Worm (Caenorhabditis elegans) whole organism, late embryonic: ENCODE results near the gene arx-6.
A peak's percentile ranks its signal among the peaks of the same experiment; 100 is the strongest.
"Not testable (repeated sequence)": the region's sequence is repeated elsewhere in the genome, so short reads cannot be mapped to it uniquely, and the experiment has no call there.

Experiments
- C08G9.2 ChIP-seq: sonication (generic microtip); optimal IDR thresholded peaks from 2 replicates; lab custom pipeline; 2016; ENCODE audit warnings: mild to moderate bottlenecking, missing genetic modification characterization, moderate library complexity, missing compliant biosample characterization
- F13H6.1 ChIP-seq: sonication (generic microtip); optimal IDR thresholded peaks from 2 replicates; lab custom pipeline; 2016; ENCODE audit warnings: missing genetic modification characterization, missing compliant biosample characterization
- K02D7.2 ChIP-seq: sonication (generic microtip); optimal IDR thresholded peaks from 2 replicates; lab custom pipeline; 2017; ENCODE audit warnings: mild to moderate bottlenecking, missing genetic modification characterization, missing compliant biosample characterization
- K09A11.1 ChIP-seq: sonication (generic microtip); optimal IDR thresholded peaks from 2 replicates; lab custom pipeline; 2017; ENCODE audit warnings: antibody characterized with exemption, mild to moderate bottlenecking, missing genetic modification characterization, missing compliant biosample characterization; ENCODE audit not compliant: insufficient read depth
- T23F11.4 ChIP-seq: fragments of 200-800 bp; sonication (Bioruptor generic); optimal IDR thresholded peaks from 2 replicates; lab custom pipeline; 2018; ENCODE audit warnings: mild to moderate bottlenecking, missing genetic modification characterization, missing compliant biosample characterization
- Y22D7AL.16 ChIP-seq: sonication (generic microtip); optimal IDR thresholded peaks from 2 replicates; lab custom pipeline; 2016; ENCODE audit warnings: missing genetic modification characterization, missing compliant biosample characterization
- ceh-2 ChIP-seq: sonication (generic microtip); optimal IDR thresholded peaks from 2 replicates; lab custom pipeline; 2016; ENCODE audit warnings: missing genotype, missing genetic modification characterization, missing compliant biosample characterization
- ceh-22 ChIP-seq: sonication (generic microtip); optimal IDR thresholded peaks from 2 replicates; lab custom pipeline; 2017; ENCODE audit warnings: missing biosample characterization, missing genetic modification characterization
- ceh-24 ChIP-seq: sonication (generic microtip); optimal IDR thresholded peaks from 2 replicates; lab custom pipeline; 2016; ENCODE audit warnings: mild to moderate bottlenecking, missing genetic modification characterization, missing compliant biosample characterization
- ceh-31 ChIP-seq: sonication (generic microtip); optimal IDR thresholded peaks from 2 replicates; lab custom pipeline; 2016; ENCODE audit warnings: missing genetic modification characterization, missing compliant biosample characterization
- ceh-45 ChIP-seq: fragments of 200-800 bp; sonication (Bioruptor generic); IDR thresholded peaks from 2 replicates; pipeline ENCODE4 v1.3.6; 2022; ENCODE audit warnings: missing genetic modification reagents, missing genetic modification characterization, missing compliant biosample characterization
- ceh-9 ChIP-seq: sonication (generic microtip); optimal IDR thresholded peaks from 2 replicates; lab custom pipeline; 2016; ENCODE audit warnings: mild to moderate bottlenecking, missing genetic modification characterization, inconsistent platforms, missing compliant biosample characterization
- elt-2 ChIP-seq: sonication (generic microtip); optimal IDR thresholded peaks from 2 replicates; lab custom pipeline; 2016; ENCODE audit warnings: missing genetic modification reagents, missing genetic modification characterization, missing compliant biosample characterization
- elt-4 ChIP-seq: sonication (generic microtip); optimal IDR thresholded peaks from 2 replicates; lab custom pipeline; 2016; ENCODE audit warnings: missing genetic modification characterization, missing compliant biosample characterization
- hlh-13 ChIP-seq: fragments of 200-800 bp; sonication (Bioruptor generic); optimal IDR thresholded peaks from 2 replicates; lab custom pipeline; 2018; ENCODE audit warnings: mild to moderate bottlenecking, missing genetic modification characterization, missing compliant biosample characterization
- hlh-15 ChIP-seq: sonication (generic microtip); optimal IDR thresholded peaks from 2 replicates; lab custom pipeline; 2016; ENCODE audit warnings: missing genetic modification characterization, missing compliant biosample characterization
- lin-11 ChIP-seq: fragments of 200-800 bp; sonication (Bioruptor generic); optimal IDR thresholded peaks from 2 replicates; lab custom pipeline; 2018; ENCODE audit warnings: mild to moderate bottlenecking, missing genetic modification characterization, missing compliant biosample characterization
- mec-3 ChIP-seq: sonication (generic microtip); optimal IDR thresholded peaks from 2 replicates; lab custom pipeline; 2016; ENCODE audit warnings: borderline replicate concordance, missing genetic modification characterization, missing compliant biosample characterization
- nfya-1 ChIP-seq: sonication (generic microtip); optimal IDR thresholded peaks from 2 replicates; lab custom pipeline; 2017; ENCODE audit warnings: missing genetic modification characterization, mild to moderate bottlenecking, missing compliant biosample characterization, antibody characterized with exemption, moderate library complexity
- nhr-11 ChIP-seq: fragments of 150-350 bp; optimal IDR thresholded peaks from 2 replicates; lab custom pipeline; 2014; ENCODE audit warnings: missing biosample characterization, missing genetic modification characterization
- nhr-232 ChIP-seq: sonication (generic microtip); optimal IDR thresholded peaks from 2 replicates; lab custom pipeline; 2016; ENCODE audit warnings: missing genetic modification characterization, missing compliant biosample characterization
- pat-9 ChIP-seq: fragments of 200-800 bp; sonication (Bioruptor generic); optimal IDR thresholded peaks from 2 replicates; lab custom pipeline; 2018; ENCODE audit warnings: mild to moderate bottlenecking, missing genetic modification characterization, moderate library complexity, missing compliant biosample characterization
- pha-4 ChIP-seq: fragments of 150-350 bp; optimal IDR thresholded peaks from 2 replicates; lab custom pipeline; 2018; ENCODE audit warnings: missing biosample characterization, missing genetic modification reagents, missing genetic modification characterization
- pqm-1 ChIP-seq: sonication (generic microtip); optimal IDR thresholded peaks from 2 replicates; lab custom pipeline; 2016; ENCODE audit warnings: missing genetic modification characterization, missing compliant biosample characterization
- pros-1 ChIP-seq: fragments of 150-350 bp; optimal IDR thresholded peaks from 2 replicates; lab custom pipeline; 2014; ENCODE audit warnings: missing biosample characterization, missing genetic modification reagents, missing genetic modification characterization
- ref-2 ChIP-seq: sonication (generic microtip); optimal IDR thresholded peaks from 2 replicates; lab custom pipeline; 2016; ENCODE audit warnings: missing genetic modification characterization, missing compliant biosample characterization
- rnt-1 ChIP-seq: sonication (generic microtip); optimal IDR thresholded peaks from 2 replicates; lab custom pipeline; 2016; ENCODE audit warnings: missing genetic modification characterization, missing compliant biosample characterization
- sdc-2 ChIP-seq: sonication (generic microtip); optimal IDR thresholded peaks from 2 replicates; lab custom pipeline; 2016; ENCODE audit warnings: missing genotype, missing genetic modification characterization, missing compliant biosample characterization
- ttx-3 ChIP-seq: sonication (generic microtip); optimal IDR thresholded peaks from 2 replicates; lab custom pipeline; 2016; ENCODE audit warnings: missing genetic modification reagents, missing genetic modification characterization, missing compliant biosample characterization
- unc-3 ChIP-seq, 2 experiments: fragments of 200-800 bp in 1 of 2; sonication (Bioruptor generic) in 1 of 2; sonication (generic microtip) in 1 of 2; conservative IDR thresholded peaks in 1 of 2; optimal IDR thresholded peaks in 1 of 2; 2 replicates each; pipeline versions ENCODE4 v1.3.6 to Lab custom; 2016 to 2022; ENCODE audit warnings: missing compliant biosample characterization in 2 of 2, missing genetic modification characterization in 2 of 2, missing genetic modification reagents in 1 of 2
- unc-42 ChIP-seq: sonication (generic microtip); optimal IDR thresholded peaks from 2 replicates; lab custom pipeline; 2016; ENCODE audit warnings: missing genotype, missing genetic modification characterization, missing compliant biosample characterization
- zip-5 ChIP-seq: sonication (generic microtip); optimal IDR thresholded peaks from 2 replicates; lab custom pipeline; 2016; ENCODE audit warnings: missing genetic modification characterization, missing compliant biosample characterization

arx-6 gene

DNA sequence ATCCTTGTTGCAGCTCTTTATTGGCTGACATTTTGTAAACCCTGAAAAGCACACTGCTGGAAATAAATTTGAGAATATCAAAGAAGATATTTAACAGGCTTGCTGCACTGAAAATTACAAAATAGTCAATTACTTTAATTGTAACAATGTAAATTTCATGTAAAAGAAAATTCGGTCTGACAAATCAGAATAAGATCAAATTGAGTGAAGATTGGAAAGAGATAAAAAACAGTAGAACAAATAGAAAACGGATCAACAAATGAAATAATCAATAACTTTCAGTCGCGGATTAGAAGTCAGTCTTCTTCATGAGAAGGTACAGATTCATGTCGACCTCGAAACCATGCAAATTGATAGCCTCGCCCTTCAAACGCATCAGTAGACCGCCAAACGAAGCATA is 38.6 kb downstream of the arx-6 start, which contains the start of gene rars-1:
Gene rars-1, minus strand, starts transcription at position 101 of the 400 bp plus-strand sequence.
- no peak for TF ChIP-seq ceh-2 (tag; lab: Kevin White, UChicago)
- TF ChIP-seq ceh-24, result no peak
- no peak for TF ChIP-seq C08G9.2
- TF ChIP-seq ceh-45, result no peak
- no peak for TF ChIP-seq nhr-11
- no peak for TF ChIP-seq sdc-2 (tag; lab: Kevin White, UChicago)
- TF ChIP-seq hlh-13 (GFP tag; lab: Kevin White, UChicago), result no peak
- no peak for TF ChIP-seq elt-2 (tag; lab: Kevin White, UChicago)
- TF ChIP-seq unc-3 (GFP tag; conservative IDR thresholded peaks at IDR 0.05; lab: Robert Waterston, UW), result no peak
- no peak for TF ChIP-seq unc-3 (tag; optimal IDR thresholded peaks at IDR 0.05; lab: Kevin White, UChicago)
- no peak for TF ChIP-seq K02D7.2 (tag; lab: Kevin White, UChicago)
- TF ChIP-seq rnt-1 (tag; lab: Kevin White, UChicago), result no peak
- TF ChIP-seq pha-4 (tag; lab: Kevin White, UChicago), result no peak
- TF ChIP-seq nhr-232, result no peak
- no peak for TF ChIP-seq pros-1
- no peak for TF ChIP-seq Y22D7AL.16
- no peak for TF ChIP-seq lin-11 (tag; lab: Kevin White, UChicago)
- TF ChIP-seq ceh-22 (tag; lab: Kevin White, UChicago), result no peak

DNA sequence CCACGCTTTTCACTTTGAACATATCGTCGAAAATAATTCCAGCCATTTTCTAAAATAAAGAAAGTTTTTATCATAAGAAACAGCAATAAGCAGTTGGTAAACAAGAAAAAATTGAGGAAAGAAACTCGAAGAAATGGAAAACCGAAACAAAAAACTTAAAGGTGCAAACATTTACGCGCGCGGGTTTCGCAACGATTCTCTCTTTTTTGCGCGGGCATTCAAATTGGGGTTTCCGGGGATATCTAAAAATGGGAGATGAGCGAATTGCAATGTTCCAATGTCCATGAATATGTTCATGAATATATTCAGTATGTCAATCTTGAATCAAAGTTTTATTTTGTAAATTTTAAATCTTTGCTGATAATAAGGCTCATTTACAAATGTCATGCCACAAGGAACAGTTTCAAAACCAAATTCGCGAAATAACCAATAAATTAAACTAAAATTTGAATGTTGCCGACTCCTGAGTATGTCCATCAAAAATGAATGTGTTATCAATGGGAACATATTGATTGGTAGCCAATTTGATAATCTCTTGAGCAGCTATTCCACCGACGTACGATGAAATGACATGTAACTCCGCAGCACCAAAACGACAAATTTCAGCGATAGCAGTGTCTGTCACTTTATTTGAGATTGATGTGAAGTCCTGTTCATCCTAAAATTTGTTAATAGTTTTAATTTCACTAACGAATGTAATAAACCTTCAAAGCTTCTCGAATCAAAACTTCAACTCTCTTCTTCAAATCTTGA is 39.7 kb downstream of the arx-6 start, which contains the start of gene rpb-8:
Gene rpb-8, minus strand, starts transcription at position 49 of the 753 bp plus-strand sequence.
- no peak for TF ChIP-seq pqm-1 (tag; lab: Kevin White, UChicago)
- TF ChIP-seq nhr-11, result no peak
- peak; percentile 46 for TF ChIP-seq nfya-1 (tag; lab: Kevin White, UChicago)
- TF ChIP-seq lin-11 (tag; lab: Kevin White, UChicago), result no peak
- peak; percentile 41 for TF ChIP-seq ceh-31 (tag; lab: Kevin White, UChicago)
- peak; percentile 15 for TF ChIP-seq unc-42

- no peak for TF ChIP-seq ceh-9 (tag; lab: Kevin White, UChicago)
- TF ChIP-seq mec-3 (tag; lab: Kevin White, UChicago), result no peak
- TF ChIP-seq ceh-22 (tag; lab: Kevin White, UChicago), result no peak
- no peak for TF ChIP-seq pat-9 (tag; lab: Kevin White, UChicago)
- no peak for TF ChIP-seq elt-2 (tag; lab: Kevin White, UChicago)
- TF ChIP-seq zip-5, result no peak
- TF ChIP-seq ttx-3 (tag; lab: Kevin White, UChicago), result no peak
- TF ChIP-seq hlh-15 (tag; lab: Kevin White, UChicago), result no peak
- TF ChIP-seq ceh-31 (tag; lab: Kevin White, UChicago), result no peak
- TF ChIP-seq, all 69 proteins: peak for 0
Measured at ce11 chrIII:4918906-4919305, 40.4 kb downstream of the arx-6 start.

- no peak for TF ChIP-seq ceh-9 (tag; lab: Kevin White, UChicago)
- no peak for TF ChIP-seq K09A11.1 (tag; lab: Kevin White, UChicago)
- no peak for TF ChIP-seq rnt-1 (tag; lab: Kevin White, UChicago)
- TF ChIP-seq elt-4 (tag; lab: Kevin White, UChicago), result no peak
- TF ChIP-seq F13H6.1 (tag; lab: Kevin White, UChicago), result no peak
- TF ChIP-seq nhr-11, result no peak
Measured at ce11 chrIII:4920221-4920620, 41.8 kb downstream of the arx-6 start, which contains the start of gene ula-1. ula-1 (minus strand) TSS chrIII:4920321.

DNA sequence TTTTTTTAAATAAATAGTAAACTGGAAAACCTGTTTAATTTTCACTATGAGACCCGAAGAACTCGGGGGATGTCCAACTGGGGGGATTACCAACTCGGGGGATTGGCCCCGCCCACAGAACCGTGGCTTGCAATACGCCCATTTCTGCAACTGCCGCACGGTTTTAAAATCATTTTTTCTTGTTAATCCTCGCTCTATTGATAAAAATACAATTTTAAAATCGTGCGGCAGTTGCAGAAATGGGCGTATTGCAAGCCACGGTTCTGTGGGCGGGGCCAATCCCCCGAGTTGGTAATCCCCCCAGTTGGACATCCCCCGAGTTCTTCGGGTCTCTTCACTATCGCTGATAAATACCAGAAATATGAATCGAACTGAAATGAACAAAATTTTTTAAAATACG is 43.6 kb downstream of the arx-6 start, which contains the start of gene mmab-1:
Gene mmab-1, minus strand, starts transcription at position 95 of the 400 bp plus-strand sequence.
- not testable (repeated sequence) for TF ChIP-seq mec-3 (tag; lab: Kevin White, UChicago); ref-2; T23F11.4 (GFP tag; lab: Kevin White, UChicago)
